Worm (Caenorhabditis elegans): ENCODE results near the gene str-92.

DNA sequence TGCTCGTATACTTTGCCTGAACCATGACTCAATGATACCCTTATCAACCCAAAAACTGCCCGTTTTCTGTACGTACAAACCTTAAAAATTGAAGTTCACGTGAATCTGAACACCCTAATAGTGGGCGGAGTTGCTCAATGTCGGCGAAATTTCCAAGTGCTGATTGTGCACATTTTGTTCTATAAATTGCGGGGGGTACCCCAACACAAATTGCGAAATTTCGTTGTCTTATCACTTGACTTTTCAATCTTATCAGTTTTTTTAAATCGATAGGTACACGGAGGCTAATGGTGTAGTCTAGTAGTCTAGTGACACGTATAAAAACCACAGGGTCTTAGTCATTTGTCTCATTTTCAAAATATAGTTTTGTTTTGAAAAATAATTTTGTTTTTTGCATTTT lies 17.2 kb downstream of the str-92 start, which contains the start of gene fbxa-108:
- TF ChIP-seq fkh-10 (GFP tag; optimal IDR thresholded peaks at IDR 0.05) (no peak), nhr-11 (tag; optimal IDR thresholded peaks at IDR 0.05) (no peak)

Data from whole organism, late embryonic.